Fruit fly (Drosophila melanogaster): Measurements from ENCODE around the gene Tak1.

Gene Tak1

dm6 chrX:20468192-20468591 is 56.5 kb downstream of the Tak1 start (continued):
- TF ChIP-seq Trl (optimal IDR thresholded peaks at IDR 0.05) (peak in 1 of 2 experiments; percentile 13), Trl (GFP tag; optimal IDR thresholded peaks at IDR 0.05) (no peak), chinmo (GFP tag; IDR thresholded peaks at IDR 0.05; ENCODE audit: partially characterized antibody) (peak; percentile 64; the same call in 1 of the 4 replicates), CG3065 (GFP tag; optimal IDR thresholded peaks at IDR 0.05) (no peak), Sox102F (GFP tag; optimal IDR thresholded peaks at IDR 0.05) (no peak), cad (GFP tag; optimal IDR thresholded peaks at IDR 0.05) (no peak), gfzf (GFP tag; optimal IDR thresholded peaks at IDR 0.05) (peak; percentile 31), Bteb2 (GFP tag; optimal IDR thresholded peaks at IDR 0.05) (no peak), Atf-2 (GFP tag; optimal IDR thresholded peaks at IDR 0.05) (no peak), Fer1 (GFP tag; optimal IDR thresholded peaks at IDR 0.05) (no peak), CTCF (GFP tag; optimal IDR thresholded peaks at IDR 0.05) (no peak), CG31388 (GFP tag; optimal IDR thresholded peaks at IDR 0.05) (no peak), ac (GFP tag; optimal IDR thresholded peaks at IDR 0.05) (no peak), CG2199 (GFP tag; IDR thresholded peaks at IDR 0.05) (no peak), CG11695 (GFP tag; IDR thresholded peaks at IDR 0.05) (no peak), Myb (GFP tag; optimal IDR thresholded peaks at IDR 0.05) (peak; percentile 17), zen2 (GFP tag; IDR thresholded peaks at IDR 0.05; ENCODE audit: partially characterized antibody) (no peak), CG8765 (GFP tag; IDR thresholded peaks at IDR 0.05) (no peak), wek (GFP tag; optimal IDR thresholded peaks at IDR 0.05) (no peak), da (GFP tag; optimal IDR thresholded peaks at IDR 0.05) (no peak), CG13287 (GFP tag; IDR thresholded peaks at IDR 0.05; ENCODE audit: partially characterized antibody) (peak; percentile 23; the same call in 1 of the 2 replicates), Drgx (GFP tag; IDR thresholded peaks at IDR 0.05) (peak; percentile 71), Ets65A (GFP tag) (no peak), Fer2 (tag; optimal IDR thresholded peaks at IDR 0.05) (no peak), Pdp1 (GFP tag; optimal IDR thresholded peaks at IDR 0.05) (no peak), CG12299 (tag; optimal IDR thresholded peaks at IDR 0.05) (no peak), ssp (GFP tag; IDR thresholded peaks at IDR 0.05) (no peak), crol (GFP tag; IDR thresholded peaks at IDR 0.05) (no peak), Elba2 (GFP tag; optimal IDR thresholded peaks at IDR 0.05) (no peak)

- TF ChIP-seq gce (GFP tag; IDR thresholded peaks at IDR 0.05), result no peak
- peak; percentile 8 for TF ChIP-seq Med (GFP tag)
- TF ChIP-seq CG2129 (GFP tag; IDR thresholded peaks at IDR 0.05; ENCODE audit: partially characterized antibody), result no peak
- TF ChIP-seq nerfin-1 (tag; optimal IDR thresholded peaks at IDR 0.05), result no peak
- no peak for TF ChIP-seq Ets97D (GFP tag; optimal IDR thresholded peaks at IDR 0.05)
- TF ChIP-seq CG12236 (GFP tag; optimal IDR thresholded peaks at IDR 0.05), result no peak
- TF ChIP-seq abd-A (tag; optimal IDR thresholded peaks at IDR 0.05), result no peak
- no peak for TF ChIP-seq Gsc (GFP tag; IDR thresholded peaks at IDR 0.05)
- no peak for TF ChIP-seq CG1832 (GFP tag; optimal IDR thresholded peaks at IDR 0.05)
- no peak for TF ChIP-seq CG11085 (GFP tag; IDR thresholded peaks at IDR 0.05)
- no peak for TF ChIP-seq chinmo (GFP tag; IDR thresholded peaks at IDR 0.05; ENCODE audit: partially characterized antibody)
- peak; percentile 68 for TF ChIP-seq Ets65A (GFP tag)
- no peak for TF ChIP-seq prd (optimal IDR thresholded peaks at IDR 0.05)
- TF ChIP-seq prd (GFP tag; IDR thresholded peaks at IDR 0.05), result no peak
- no peak for TF ChIP-seq sens (GFP tag)
These were observed 57.6 kb downstream of the Tak1 start, which contains the start of gene GstT3 for dm6 chrX:20467155-20467554. TSS of gene GstT3 (plus strand) at chrX:20467455.
